Fruit fly (Drosophila melanogaster): ENCODE results near the gene CG9853.

DNA sequence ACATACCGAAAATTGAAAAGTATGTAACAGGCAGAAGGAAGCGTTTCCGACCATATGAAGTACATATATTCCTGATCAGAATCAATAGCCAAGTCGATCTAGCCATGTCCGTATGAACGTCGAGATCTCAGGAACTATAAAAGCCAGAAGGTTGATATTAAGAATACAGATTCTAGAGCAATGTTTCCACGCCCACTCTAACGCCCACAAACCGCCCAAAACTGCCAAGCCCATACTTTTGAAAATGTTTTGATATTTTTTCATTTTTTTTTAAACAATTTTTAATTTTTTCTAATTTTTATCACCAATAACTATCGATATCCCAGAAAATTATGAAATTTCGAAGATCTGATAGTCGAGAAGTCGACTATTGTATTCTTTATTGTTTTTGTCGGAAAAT, 39.8 kb downstream of the CG9853 start:
- TF ChIP-seq CG13204 (GFP tag; optimal IDR thresholded peaks at IDR 0.05) (no peak), CG34367 (tag; optimal IDR thresholded peaks at IDR 0.05) (no peak), Pif1B (GFP tag; optimal IDR thresholded peaks at IDR 0.05) (no peak), CG8159 (tag; optimal IDR thresholded peaks at IDR 0.05) (no peak), D1 (tag; optimal IDR thresholded peaks at IDR 0.05) (no peak)

All from whole organism, pupa.